5 worm cellular contexts compared by ENCODE assay signal in the genomic region with DNA sequence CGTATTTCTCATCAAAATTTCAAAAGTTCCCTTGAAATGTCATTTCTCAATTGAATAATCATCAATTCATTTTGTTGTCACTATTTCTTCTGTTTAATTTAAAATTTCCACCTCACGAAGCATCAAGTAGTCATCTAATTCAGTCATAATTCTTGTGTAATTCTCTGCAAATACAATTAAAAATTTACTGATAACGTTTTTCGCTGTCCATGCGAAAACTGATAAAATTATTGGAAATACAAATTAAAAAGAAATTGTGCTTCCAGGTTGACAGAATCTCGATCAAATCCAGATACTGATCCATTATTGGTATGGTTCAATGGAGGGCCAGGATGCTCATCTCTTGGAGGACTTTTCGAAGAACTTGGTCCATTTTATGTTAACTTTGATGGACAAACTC.
TF ChIP-seq lines count a peak whose summit lies in the region.

No protein-coding gene starts in this region.

TF ChIP-seq in whole organism, L1 larva, 84 proteins besides CTCF, POLR2A, EP300 and RAD21:
- TF ChIP-seq elt-2 (tag; optimal IDR thresholded peaks at IDR 0.05; lab: Kevin White, UChicago) (peak; percentile 32), ces-1 (GFP tag; optimal IDR thresholded peaks at IDR 0.05; lab: Kevin White, UChicago) (no peak), efl-1 (optimal IDR thresholded peaks at IDR 0.05; lab: Kevin White, UChicago) (no peak), efl-1 (GFP tag; optimal IDR thresholded peaks at IDR 0.05 in 1 of 2; lab: Kevin White, UChicago) (peak in 1 of 2 experiments; percentile 65), ceh-8 (GFP tag; optimal IDR thresholded peaks at IDR 0.05; lab: Kevin White, UChicago) (no peak), grh-1 (GFP tag; IDR thresholded peaks at IDR 0.05; lab: Robert Waterston, UW) (no peak), lin-35 (GFP tag; optimal IDR thresholded peaks at IDR 0.05; lab: Kevin White, UChicago) (peak in 1 of 2 experiments; percentile 4), zip-4 (GFP tag; optimal IDR thresholded peaks at IDR 0.05; lab: Kevin White, UChicago) (no peak), vab-15 (tag; optimal IDR thresholded peaks at IDR 0.05; lab: Kevin White, UChicago) (no peak), C04F5.9 (tag; optimal IDR thresholded peaks at IDR 0.05; lab: Kevin White, UChicago) (no peak)
TF ChIP-seq in whole organism, L1 larva: peak in this region for 3.

TF ChIP-seq in whole organism, L2 larva, 48 proteins besides CTCF, POLR2A, EP300 and RAD21:
- TF ChIP-seq nhr-77 (tag; optimal IDR thresholded peaks at IDR 0.05; lab: Kevin White, UChicago) (no peak), fos-1 (tag; optimal IDR thresholded peaks at IDR 0.05; lab: Kevin White, UChicago) (peak; percentile 73), elt-1 (tag; optimal IDR thresholded peaks at IDR 0.05; lab: Kevin White, UChicago) (no peak)
TF ChIP-seq in whole organism, L2 larva: peak in this region for 1.

TF ChIP-seq in whole organism, L3 larva, 47 proteins besides CTCF, POLR2A, EP300 and RAD21:
- TF ChIP-seq nhr-11 (tag; optimal IDR thresholded peaks at IDR 0.05; lab: Kevin White, UChicago) (no peak), pqm-1 (tag; optimal IDR thresholded peaks at IDR 0.05; lab: Kevin White, UChicago) (peak; percentile 26), fos-1 (tag; optimal IDR thresholded peaks at IDR 0.05; lab: Kevin White, UChicago) (no peak), lsy-12 (tag; optimal IDR thresholded peaks at IDR 0.05; lab: Kevin White, UChicago) (no peak), nhr-28 (tag; optimal IDR thresholded peaks at IDR 0.05; lab: Kevin White, UChicago) (no peak), mdl-1 (tag; optimal IDR thresholded peaks at IDR 0.05; lab: Kevin White, UChicago) (no peak), nhr-43 (tag; optimal IDR thresholded peaks at IDR 0.05; lab: Kevin White, UChicago; ENCODE audit: poor library complexity, severe bottlenecking) (no peak), elt-2 (tag; optimal IDR thresholded peaks at IDR 0.05; lab: Kevin White, UChicago) (peak; percentile 62), sea-2 (GFP tag; optimal IDR thresholded peaks at IDR 0.05; lab: Kevin White, UChicago) (no peak), pha-4 (tag; optimal IDR thresholded peaks at IDR 0.05; lab: Kevin White, UChicago) (peak; percentile 11), ztf-11 (tag; optimal IDR thresholded peaks at IDR 0.05; lab: Kevin White, UChicago) (no peak)

TF ChIP-seq in whole organism, L4 larva, 104 proteins besides CTCF, POLR2A, EP300 and RAD21:
- TF ChIP-seq nhr-28 (tag; optimal IDR thresholded peaks at IDR 0.05; lab: Kevin White, UChicago) (peak; percentile 66), dmd-6 (GFP tag; IDR thresholded peaks at IDR 0.05; lab: Robert Waterston, UW) (peak; percentile 55; the same call in 1 of the 2 replicates), pqm-1 (tag; optimal IDR thresholded peaks at IDR 0.05; lab: Kevin White, UChicago) (peak; percentile 54), php-3 (GFP tag; IDR thresholded peaks at IDR 0.05; lab: Robert Waterston, UW) (peak; percentile 77), ceh-32 (tag; optimal IDR thresholded peaks at IDR 0.05; lab: Kevin White, UChicago; ENCODE audit: poor library complexity) (no peak), hlh-11 (tag; optimal IDR thresholded peaks at IDR 0.05; lab: Kevin White, UChicago) (no peak)

TF ChIP-seq in whole organism, young adult, 124 proteins besides CTCF, POLR2A, EP300 and RAD21:
- TF ChIP-seq ztf-28 (GFP tag; IDR thresholded peaks at IDR 0.05; lab: Robert Waterston, UW) = no peak
- TF ChIP-seq nhr-80 (tag; optimal IDR thresholded peaks at IDR 0.05; lab: Kevin White, UChicago) = peak; percentile 28
TF ChIP-seq in whole organism, young adult: peak in this region for 1.
